Fruit fly (Drosophila melanogaster): Measurements from ENCODE around the gene Ctps.

- TF ChIP-seq psq (optimal IDR thresholded peaks at IDR 0.05) = no peak
- no peak for TF ChIP-seq pan (optimal IDR thresholded peaks at IDR 0.05)
- no peak for TF ChIP-seq EcR (GFP tag; optimal IDR thresholded peaks at IDR 0.05)
- TF ChIP-seq usp (GFP tag; optimal IDR thresholded peaks at IDR 0.05) = no peak
- no peak for TF ChIP-seq CG8478 (optimal IDR thresholded peaks at IDR 0.05)
These were observed 7.3 kb downstream of the Ctps start for dm6 chr3L:15104849-15105555.
